Worm (Caenorhabditis elegans): Measurements from ENCODE around the gene npr-33.

- no peak for TF ChIP-seq dpl-1 (GFP tag; optimal IDR thresholded peaks at IDR 0.05)
- TF ChIP-seq snpc-4 (tag; optimal IDR thresholded peaks at IDR 0.05): no peak
- no peak for TF ChIP-seq ztf-4 (tag; optimal IDR thresholded peaks at IDR 0.05)
- no peak for TF ChIP-seq elt-2 (tag; optimal IDR thresholded peaks at IDR 0.05)
Observed at ce11 chrX:15943709-15944108, 33.3 kb downstream of the npr-33 start, which contains the start of gene mec-5.

Measured in whole organism, L1 larva.